Fruit fly (Drosophila melanogaster): ENCODE data around the gene yata.

yata gene

DNA sequence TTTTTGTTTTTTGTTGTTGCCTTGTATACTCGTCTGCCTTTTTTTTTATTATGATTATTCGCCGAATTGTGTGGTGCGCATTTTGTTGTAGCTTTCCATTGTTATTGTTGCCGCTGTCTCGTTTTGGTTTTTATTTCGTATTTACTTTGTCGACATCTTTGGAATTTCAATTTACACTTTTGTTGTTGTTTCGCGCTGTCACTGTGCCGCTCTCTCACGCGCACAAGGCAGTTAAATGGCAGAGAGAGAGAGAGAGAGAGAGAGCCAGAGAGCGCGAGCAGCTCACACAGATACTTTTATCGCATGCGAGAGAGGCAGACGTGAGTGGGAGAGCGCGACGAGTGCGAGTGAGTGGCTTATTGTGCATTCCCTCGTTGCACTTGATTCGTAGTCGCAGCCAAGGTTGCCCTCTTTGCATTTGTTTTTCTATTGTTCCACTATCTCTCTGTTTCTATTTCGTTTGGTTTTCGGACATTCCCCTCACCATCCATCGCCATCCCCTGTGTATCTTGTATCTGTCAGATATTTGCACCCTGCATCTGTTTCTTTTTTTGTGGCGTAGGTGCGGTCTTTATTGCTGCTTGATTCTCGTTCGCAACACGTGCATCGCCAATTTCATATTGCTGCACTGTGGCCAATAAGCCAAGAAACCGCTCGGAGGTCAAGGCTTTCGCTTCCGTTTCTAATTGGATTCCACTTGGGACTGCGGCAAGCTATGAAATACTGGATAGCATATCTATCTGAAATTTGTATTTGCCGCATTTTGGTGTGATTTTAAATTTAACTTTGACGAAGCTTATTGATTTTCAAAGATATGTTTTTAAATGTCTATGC, 25.6 kb downstream of the yata start (continued):
- TF ChIP-seq CG11093 (GFP tag; IDR thresholded peaks at IDR 0.05) (no peak), Nf-YB (GFP tag; optimal IDR thresholded peaks at IDR 0.05) (no peak), CG32772 (GFP tag; IDR thresholded peaks at IDR 0.05) (no peak), ranshi (GFP tag; IDR thresholded peaks at IDR 0.05) (no peak; the same call in 1 of the 2 replicates), repo (GFP tag; optimal IDR thresholded peaks at IDR 0.05) (no peak), lilli (GFP tag; optimal IDR thresholded peaks at IDR 0.05) (no peak), ara (GFP tag; IDR thresholded peaks at IDR 0.05) (no peak), tin (GFP tag; optimal IDR thresholded peaks at IDR 0.05) (no peak), Optix (GFP tag; IDR thresholded peaks at IDR 0.05) (no peak), pnt (GFP tag; optimal IDR thresholded peaks at IDR 0.05) (no peak), Ptx1 (GFP tag; IDR thresholded peaks at IDR 0.05) (no peak), CG12659 (GFP tag; optimal IDR thresholded peaks at IDR 0.05) (no peak), tup (GFP tag; optimal IDR thresholded peaks at IDR 0.05) (no peak), CG13287 (GFP tag; IDR thresholded peaks at IDR 0.05; ENCODE audit: partially characterized antibody) (peak; percentile 50; the same call in 1 of the 2 replicates), ems (GFP tag; optimal IDR thresholded peaks at IDR 0.05) (no peak), Mes4 (GFP tag; optimal IDR thresholded peaks at IDR 0.05) (no peak), CG2129 (GFP tag; IDR thresholded peaks at IDR 0.05; ENCODE audit: partially characterized antibody) (no peak), CG1233 (GFP tag; optimal IDR thresholded peaks at IDR 0.05) (no peak), CG2678 (tag; optimal IDR thresholded peaks at IDR 0.05) (no peak), zen (tag; optimal IDR thresholded peaks at IDR 0.05) (no peak), CG3726 (GFP tag; IDR thresholded peaks at IDR 0.05) (no peak), C15 (GFP tag; IDR thresholded peaks at IDR 0.05) (no peak), lbe (GFP tag; optimal IDR thresholded peaks at IDR 0.05) (peak; percentile 84), CG17802 (tag; optimal IDR thresholded peaks at IDR 0.05) (no peak), Dfd (GFP tag; optimal IDR thresholded peaks at IDR 0.05) (no peak), tna (GFP tag; IDR thresholded peaks at IDR 0.05; ENCODE audit: partially characterized antibody) (peak; percentile 49; the same call in 1 of the 2 replicates), CG12744 (GFP tag; optimal IDR thresholded peaks at IDR 0.05) (no peak), Chrac-16 (GFP tag; optimal IDR thresholded peaks at IDR 0.05) (no peak), Lhr (GFP tag; optimal IDR thresholded peaks at IDR 0.05) (no peak), CG30403 (GFP tag; optimal IDR thresholded peaks at IDR 0.05) (no peak), Atf-2 (GFP tag; optimal IDR thresholded peaks at IDR 0.05) (no peak), CG15011 (GFP tag; optimal IDR thresholded peaks at IDR 0.05) (no peak), BEAF-32 (GFP tag; optimal IDR thresholded peaks at IDR 0.05) (no peak), CG15601 (tag; optimal IDR thresholded peaks at IDR 0.05) (peak; percentile 25), CG31224 (GFP tag; IDR thresholded peaks at IDR 0.05) (no peak), fd96Cb (tag; optimal IDR thresholded peaks at IDR 0.05) (no peak), H2.0 (GFP tag; IDR thresholded peaks at IDR 0.05) (no peak), Poxn (GFP tag; IDR thresholded peaks at IDR 0.05) (no peak), Gug (GFP tag; IDR thresholded peaks at IDR 0.05) (no peak), wdn (GFP tag; IDR thresholded peaks at IDR 0.05) (no peak), CTCF (GFP tag; optimal IDR thresholded peaks at IDR 0.05) (no peak), Hmr (GFP tag; optimal IDR thresholded peaks at IDR 0.05) (no peak), CG10321 (GFP tag; IDR thresholded peaks at IDR 0.05) (no peak), CG9797 (GFP tag; optimal IDR thresholded peaks at IDR 0.05) (no peak), az2 (GFP tag; optimal IDR thresholded peaks at IDR 0.05) (no peak), CG12942 (GFP tag; optimal IDR thresholded peaks at IDR 0.05) (no peak), zfh2 (GFP tag; optimal IDR thresholded peaks at IDR 0.05) (no peak), Bgb (GFP tag; IDR thresholded peaks at IDR 0.05; ENCODE audit: partially characterized antibody) (peak; percentile 38; the same call in 1 of the 2 replicates), HLHmδ (GFP tag; optimal IDR thresholded peaks at IDR 0.05) (peak; percentile 81), wor (GFP tag; IDR thresholded peaks at IDR 0.05) (no peak), CG3847 (GFP tag; IDR thresholded peaks at IDR 0.05) (no peak)

Measured in whole organism, embryonic.